Fruit fly (Drosophila melanogaster) whole organism, embryonic: ENCODE results near the gene CG31103.
A peak's percentile ranks its signal among the peaks of the same experiment; 100 is the strongest.

Experiments
- CG13894 ChIP-seq: fragments of 200-800 bp; sonication (Bioruptor generic); optimal IDR thresholded peaks from 3 replicates; lab custom pipeline; 2018; ENCODE audit warnings: missing biosample characterization, mild to moderate bottlenecking, missing genetic modification characterization, moderate library complexity
- CG15073 ChIP-seq: fragments of 200-800 bp; sonication (Bioruptor generic); optimal IDR thresholded peaks from 2 replicates; lab custom pipeline; 2016; ENCODE audit warnings: missing biosample characterization, missing genetic modification characterization
- CG15514 ChIP-seq: fragments of 200-800 bp; sonication (Bioruptor generic); optimal IDR thresholded peaks from 3 replicates; lab custom pipeline; 2017; ENCODE audit warnings: missing biosample characterization, missing genetic modification characterization, mild to moderate bottlenecking, moderate library complexity, missing genetic modification reagents
- CG17186 ChIP-seq: fragments of 200-800 bp; sonication (Bioruptor generic); optimal IDR thresholded peaks from 3 replicates; lab custom pipeline; 2017; ENCODE audit warnings: missing biosample characterization, missing genetic modification reagents, missing genetic modification characterization
- CG17361 ChIP-seq: fragments of 200-800 bp; sonication (Bioruptor generic); IDR thresholded peaks from 3 replicates; pipeline ENCODE4 v1.3.6; 2022; ENCODE audit warnings: missing biosample characterization, missing genetic modification characterization
- CG30020 ChIP-seq: fragments of 200-800 bp; optimal IDR thresholded peaks from 2 replicates; lab custom pipeline; 2019; ENCODE audit warnings: missing biosample characterization, mild to moderate bottlenecking, missing genetic modification characterization, moderate library complexity
- CG3281 ChIP-seq: fragments of 200-800 bp; sonication (Bioruptor generic); optimal IDR thresholded peaks from 3 replicates; lab custom pipeline; 2017; ENCODE audit warnings: missing biosample characterization, mild to moderate bottlenecking, missing genetic modification characterization
- CG42726 ChIP-seq: fragments of 200-800 bp; sonication (Bioruptor generic); IDR thresholded peaks from 2 replicates; pipeline ENCODE4 v1.3.6; 2022; ENCODE audit warnings: missing biosample characterization, missing genetic modification characterization; ENCODE audit not compliant: partially characterized antibody
- CG4404 ChIP-seq: fragments of 200-800 bp; sonication (Bioruptor generic); IDR thresholded peaks from 2 replicates; pipeline ENCODE4 v1.3.6; 2022; ENCODE audit warnings: missing biosample characterization, missing genetic modification characterization
- CG7963 ChIP-seq: fragments of 200-800 bp; sonication (Bioruptor generic); IDR thresholded peaks from 3 replicates; pipeline ENCODE4 v1.3.6; 2022; ENCODE audit warnings: missing biosample characterization, missing genetic modification characterization; ENCODE audit not compliant: partially characterized antibody
- CG9727 ChIP-seq: fragments of 200-800 bp; sonication (Bioruptor generic); optimal IDR thresholded peaks from 3 replicates; lab custom pipeline; 2017; ENCODE audit warnings: missing biosample characterization, mild to moderate bottlenecking, missing genetic modification characterization
- Doc3 ChIP-seq: fragments of 200-800 bp; sonication (Bioruptor generic); IDR thresholded peaks from 3 replicates; pipeline ENCODE4 v1.3.6; 2022; ENCODE audit warnings: missing biosample characterization, missing genetic modification characterization; ENCODE audit not compliant: partially characterized antibody
- Ets65A ChIP-seq: fragments of 200-800 bp; sonication (Bioruptor generic); peaks from one replicate; lab custom pipeline; 2016; ENCODE audit warnings: missing biosample characterization, missing genetic modification characterization
- Gsc ChIP-seq: fragments of 200-800 bp; sonication (Bioruptor generic); IDR thresholded peaks from 2 replicates; pipeline ENCODE4 v1.3.6; 2022; ENCODE audit warnings: missing biosample characterization, missing genetic modification characterization
- HmgD ChIP-seq: fragments of 200-800 bp; sonication (Bioruptor generic); optimal IDR thresholded peaks from 3 replicates; lab custom pipeline; 2016; ENCODE audit warnings: missing biosample characterization, missing genetic modification characterization
- Med ChIP-seq: fragments of 200-800 bp; sonication (Bioruptor generic); peaks from one replicate; lab custom pipeline; 2016; ENCODE audit warnings: missing biosample characterization, missing genetic modification characterization, mild to moderate bottlenecking, inconsistent platforms, moderate library complexity
- Ptx1 ChIP-seq: fragments of 200-800 bp; sonication (Bioruptor generic); IDR thresholded peaks from 2 replicates; pipeline ENCODE4 v1.3.6; 2022; ENCODE audit warnings: missing biosample characterization, missing genetic modification characterization
- Sin3A ChIP-seq: fragments of >200 bp; optimal IDR thresholded peaks from 2 replicates; lab custom pipeline; 2018
- ac ChIP-seq: fragments of 200-800 bp; sonication (Bioruptor generic); optimal IDR thresholded peaks from 3 replicates; lab custom pipeline; 2017; ENCODE audit warnings: missing biosample characterization, mild to moderate bottlenecking, missing genetic modification characterization
- bab2 ChIP-seq: fragments of 200-800 bp; sonication (Bioruptor generic); optimal IDR thresholded peaks from 2 replicates; lab custom pipeline; 2016; ENCODE audit warnings: missing biosample characterization, missing genetic modification characterization
- dysf ChIP-seq: fragments of 200-800 bp; sonication (Bioruptor generic); IDR thresholded peaks from 3 replicates; pipeline ENCODE4 v1.3.6; 2022; ENCODE audit warnings: missing biosample characterization, missing genetic modification characterization
- fd64A ChIP-seq: fragments of 200-800 bp; sonication (Bioruptor generic); optimal IDR thresholded peaks from 3 replicates; lab custom pipeline; 2018; ENCODE audit warnings: missing biosample characterization, mild to moderate bottlenecking, missing genetic modification characterization
- lola ChIP-seq, 3 experiments: fragments of >200 bp in 2 of 3; fragments of 200-800 bp in 1 of 3; sonication (Bioruptor generic) in 1 of 3; optimal IDR thresholded peaks; 2 replicates each; lab custom pipeline; 2017 to 2019; ENCODE audit warnings: missing biosample characterization in 3 of 3, missing genetic modification characterization in 3 of 3, mild to moderate bottlenecking in 1 of 3, moderate library complexity in 1 of 3
- pros ChIP-seq: fragments of 200-800 bp; sonication (Bioruptor generic); optimal IDR thresholded peaks from 3 replicates; lab custom pipeline; 2019; ENCODE audit warnings: missing biosample characterization, mild to moderate bottlenecking, missing genetic modification characterization, moderate library complexity
- row ChIP-seq: fragments of 200-800 bp; sonication (Bioruptor generic); IDR thresholded peaks from 3 replicates; pipeline ENCODE4 v1.3.6; 2022; ENCODE audit warnings: missing biosample characterization, missing genetic modification characterization
- sima ChIP-seq: fragments of 200-800 bp; sonication (Bioruptor generic); optimal IDR thresholded peaks from 2 replicates; lab custom pipeline; 2016; ENCODE audit warnings: missing biosample characterization, missing genetic modification characterization
- slp2 ChIP-seq: fragments of 200-800 bp; sonication (Bioruptor generic); optimal IDR thresholded peaks from 2 replicates; lab custom pipeline; 2016; ENCODE audit warnings: missing biosample characterization, missing genetic modification characterization
- unc-4 ChIP-seq: fragments of 200-800 bp; sonication (Bioruptor generic); IDR thresholded peaks from 2 replicates; pipeline ENCODE4 v1.3.6; 2022; ENCODE audit warnings: missing biosample characterization, missing genetic modification characterization; ENCODE audit not compliant: partially characterized antibody
- wek ChIP-seq: fragments of 200-800 bp; sonication (Bioruptor generic); optimal IDR thresholded peaks from 3 replicates; lab custom pipeline; 2018; ENCODE audit warnings: missing biosample characterization, mild to moderate bottlenecking, missing genetic modification characterization, moderate library complexity
- zen2 ChIP-seq: fragments of 200-800 bp; sonication (Bioruptor generic); IDR thresholded peaks from 3 replicates; pipeline ENCODE4 v1.3.6; 2022; ENCODE audit warnings: missing biosample characterization, missing genetic modification characterization; ENCODE audit not compliant: partially characterized antibody

The CG31103 gene

DNA sequence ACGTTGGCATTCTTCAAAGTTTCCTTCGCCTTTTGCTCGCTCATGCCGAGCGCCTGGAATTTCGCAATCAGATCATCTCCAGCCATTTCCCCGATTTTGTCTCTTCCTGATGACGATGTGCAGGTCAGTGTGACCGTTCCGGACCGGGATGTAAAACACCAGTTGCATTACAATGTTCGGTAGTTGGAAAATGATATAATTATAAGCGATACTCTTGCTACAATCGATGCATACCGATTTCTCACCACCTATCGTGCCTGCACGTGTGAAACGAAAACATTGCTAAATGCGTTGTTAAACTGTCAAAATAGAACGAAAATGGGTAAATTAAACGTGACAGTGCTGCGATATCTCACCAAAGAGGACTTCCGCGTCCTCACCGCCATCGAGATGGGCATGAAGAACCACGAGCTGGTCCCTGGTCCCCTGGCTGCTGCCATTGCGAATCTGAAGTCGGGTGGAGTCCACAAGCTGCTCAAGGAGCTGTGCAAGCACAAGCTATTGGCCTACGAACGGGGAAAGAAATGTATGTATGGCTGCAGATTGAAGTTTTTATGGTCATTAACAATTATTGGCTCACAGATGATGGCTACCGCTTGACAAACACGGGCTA, 46.6 kb downstream of the CG31103 start, which contains the start of the genes GlnRS and RIOK2 (continued):
- no peak for TF ChIP-seq CG4404 (GFP tag; lab: Robert Waterston, UW)
- TF ChIP-seq lola (GFP tag; optimal IDR thresholded peaks at IDR 0.05; lab: Kevin White, UChicago), result peak in 1 of 3 experiments; percentile 100
- TF ChIP-seq CG7963 (GFP tag; lab: Robert Waterston, UW), result peak; percentile 93
- no peak for TF ChIP-seq CG3281 (GFP tag; lab: Kevin White, UChicago)
- peak; percentile 0 for TF ChIP-seq CG9727 (GFP tag; lab: Kevin White, UChicago)
- peak; percentile 78 for TF ChIP-seq Sin3A (lab: Kevin White, UChicago)
- peak; percentile 74 for TF ChIP-seq row
- no peak for TF ChIP-seq bab2
- TF ChIP-seq fd64A, result no peak
- peak; percentile 92 for TF ChIP-seq Doc3
- TF ChIP-seq HmgD, result peak; percentile 50
- peak; percentile 11 for TF ChIP-seq wek (GFP tag; lab: Kevin White, UChicago)
- no peak for TF ChIP-seq Ptx1 (GFP tag; lab: Robert Waterston, UW)
- TF ChIP-seq CG15073 (GFP tag; lab: Kevin White, UChicago), result no peak
- no peak for TF ChIP-seq CG13894 (tag; lab: Kevin White, UChicago)
- TF ChIP-seq slp2 (GFP tag; lab: Kevin White, UChicago), result no peak
- TF ChIP-seq unc-4, result peak; percentile 97
- TF ChIP-seq ac (GFP tag; lab: Kevin White, UChicago), result no peak
- peak; percentile 83 for TF ChIP-seq CG15514 (GFP tag; lab: Kevin White, UChicago)
- peak; percentile 94 for TF ChIP-seq CG30020 (tag; lab: Kevin White, UChicago)
- TF ChIP-seq CG17186 (GFP tag; lab: Kevin White, UChicago), result peak; percentile 77
- TF ChIP-seq dysf (GFP tag; lab: Robert Waterston, UW), result no peak
- no peak for TF ChIP-seq pros
- peak; percentile 95 for TF ChIP-seq zen2 (GFP tag; lab: Robert Waterston, UW)
- TF ChIP-seq CG42726, result peak; percentile 91
- TF ChIP-seq CG17361 (GFP tag; lab: Robert Waterston, UW), result no peak

DNA sequence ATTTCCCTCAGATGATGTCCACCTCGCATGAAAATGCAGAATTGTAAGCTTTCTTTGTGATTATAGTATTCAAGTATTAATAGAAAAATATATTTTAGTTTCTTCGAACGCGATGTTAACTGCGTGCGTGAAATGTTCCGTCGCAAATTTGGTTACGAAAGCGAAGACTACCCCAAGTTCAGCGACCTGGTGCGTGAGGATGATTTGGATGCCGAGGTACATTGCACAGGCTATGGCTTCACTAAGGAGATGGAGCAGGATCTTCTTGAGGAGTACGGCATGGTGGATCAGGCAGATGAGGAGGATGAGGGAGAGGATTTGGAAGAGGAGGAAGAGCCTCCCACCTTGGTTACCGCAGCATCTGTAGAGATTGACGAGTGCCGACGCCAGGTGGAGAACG, 47.6 kb downstream of the CG31103 start:
- peak; percentile 92 for TF ChIP-seq Ets65A (GFP tag; lab: Kevin White, UChicago)
- no peak for TF ChIP-seq sima (GFP tag; lab: Kevin White, UChicago)

dm6 chr3R:25269909-25270308, 50.8 kb downstream of the CG31103 start, which contains the start of the genes CG11889 and CG11891:
Gene CG11889, plus strand, starts transcription at chr3R:25270209.
Gene CG11891, plus strand, starts transcription at chr3R:25270209.
- peak; percentile 12 for TF ChIP-seq Med (GFP tag; lab: Kevin White, UChicago)
- no peak for TF ChIP-seq Gsc (GFP tag; lab: Robert Waterston, UW)
